Fruit fly (Drosophila melanogaster): ENCODE data around the gene CG9377.
A peak's percentile ranks its signal among the peaks of the same experiment; 100 is the strongest.

The CG9377 gene

dm6 chr2L:13394903-13395302 lies 33.5 kb upstream of the CG9377 start, which contains the start of gene RpL24 (continued):
- TF ChIP-seq bsh (GFP tag; optimal IDR thresholded peaks at IDR 0.05) (peak; percentile 74 to 84), C15 (GFP tag; IDR thresholded peaks at IDR 0.05) (peak; percentile 68; the same call in 2 of the 3 replicates), pho (GFP tag; optimal IDR thresholded peaks at IDR 0.05) (peak; percentile 79), Camta (GFP tag; optimal IDR thresholded peaks at IDR 0.05) (peak; percentile 93), CG3838 (GFP tag; optimal IDR thresholded peaks at IDR 0.05) (peak; percentile 62), Dbx (GFP tag; IDR thresholded peaks at IDR 0.05) (peak; percentile 89), ash1 (GFP tag; optimal IDR thresholded peaks at IDR 0.05) (peak; percentile 94), CG4730 (GFP tag; IDR thresholded peaks at IDR 0.05) (no peak), CG11723 (GFP tag; optimal IDR thresholded peaks at IDR 0.05) (peak; percentile 92), so (GFP tag; IDR thresholded peaks at IDR 0.05) (peak; percentile 92; the same call in 2 of the 3 replicates), sob (GFP tag; IDR thresholded peaks at IDR 0.05) (peak; percentile 92), Deaf1 (tag; optimal IDR thresholded peaks at IDR 0.05) (peak; percentile 64), hbn (GFP tag; IDR thresholded peaks at IDR 0.05; ENCODE audit: partially characterized antibody) (no peak), Atf3 (GFP tag; optimal IDR thresholded peaks at IDR 0.05) (peak; percentile 72), seq (GFP tag; IDR thresholded peaks at IDR 0.05) (peak; percentile 80), pita (GFP tag; optimal IDR thresholded peaks at IDR 0.05) (no peak), CG1602 (GFP tag; optimal IDR thresholded peaks at IDR 0.05) (peak; percentile 61), Dp (GFP tag; optimal IDR thresholded peaks at IDR 0.05) (peak; percentile 54), bab2 (GFP tag; optimal IDR thresholded peaks at IDR 0.05) (peak; percentile 47), Scr (GFP tag; IDR thresholded peaks at IDR 0.05; ENCODE audit: partially characterized antibody) (no peak; the same call in 1 of the 2 replicates), CG13424 (tag; optimal IDR thresholded peaks at IDR 0.05) (peak; percentile 75), ATbp (GFP tag; optimal IDR thresholded peaks at IDR 0.05) (peak; percentile 92), CG3726 (GFP tag; IDR thresholded peaks at IDR 0.05) (peak; percentile 75; the same call in 2 of the 3 replicates), corto (GFP tag; optimal IDR thresholded peaks at IDR 0.05) (no peak), CG14710 (tag; optimal IDR thresholded peaks at IDR 0.05) (peak; percentile 84), CG11560 (tag; IDR thresholded peaks at IDR 0.05) (no peak), CG4820 (GFP tag; optimal IDR thresholded peaks at IDR 0.05) (peak; percentile 69), CG1233 (GFP tag; optimal IDR thresholded peaks at IDR 0.05) (peak; percentile 96), gsb-n (tag; optimal IDR thresholded peaks at IDR 0.05) (peak; percentile 88), CG30020 (tag; optimal IDR thresholded peaks at IDR 0.05) (peak; percentile 57), Neu2 (GFP tag; optimal IDR thresholded peaks at IDR 0.05; ENCODE audit: borderline replicate concordance) (no peak), tap (tag; optimal IDR thresholded peaks at IDR 0.05) (peak; percentile 77), CG3995 (GFP tag; optimal IDR thresholded peaks at IDR 0.05) (peak; percentile 79), jumu (GFP tag; optimal IDR thresholded peaks at IDR 0.05) (peak; percentile 63), CG12769 (tag; optimal IDR thresholded peaks at IDR 0.05) (no peak), vvl (GFP tag; IDR thresholded peaks at IDR 0.05) (peak; percentile 96), run (tag; optimal IDR thresholded peaks at IDR 0.05) (peak; percentile 83), CG11695 (GFP tag; IDR thresholded peaks at IDR 0.05) (peak; percentile 81), Med (GFP tag) (peak; percentile 99), Lhr (GFP tag; optimal IDR thresholded peaks at IDR 0.05) (peak; percentile 89), nerfin-2 (GFP tag; IDR thresholded peaks at IDR 0.05; ENCODE audit: partially characterized antibody) (no peak), Dip3 (GFP tag; optimal IDR thresholded peaks at IDR 0.05) (peak; percentile 89), lilli (GFP tag; optimal IDR thresholded peaks at IDR 0.05) (peak; percentile 88), Xrp1 (GFP tag; IDR thresholded peaks at IDR 0.05) (peak; percentile 22), CG18599 (GFP tag; optimal IDR thresholded peaks at IDR 0.05) (peak; percentile 95), Tbp (GFP tag; optimal IDR thresholded peaks at IDR 0.05) (no peak), CG6854 (GFP tag; optimal IDR thresholded peaks at IDR 0.05) (peak; percentile 95), slp2 (GFP tag; optimal IDR thresholded peaks at IDR 0.05) (peak; percentile 80), CG10565 (GFP tag; optimal IDR thresholded peaks at IDR 0.05) (peak; percentile 70), kah (GFP tag; optimal IDR thresholded peaks at IDR 0.05) (peak; percentile 92), grn (GFP tag; optimal IDR thresholded peaks at IDR 0.05) (peak; percentile 77)

All from whole organism, embryonic.